Fruit fly (Drosophila melanogaster): ENCODE measurements around the gene CG44303.

DNA sequence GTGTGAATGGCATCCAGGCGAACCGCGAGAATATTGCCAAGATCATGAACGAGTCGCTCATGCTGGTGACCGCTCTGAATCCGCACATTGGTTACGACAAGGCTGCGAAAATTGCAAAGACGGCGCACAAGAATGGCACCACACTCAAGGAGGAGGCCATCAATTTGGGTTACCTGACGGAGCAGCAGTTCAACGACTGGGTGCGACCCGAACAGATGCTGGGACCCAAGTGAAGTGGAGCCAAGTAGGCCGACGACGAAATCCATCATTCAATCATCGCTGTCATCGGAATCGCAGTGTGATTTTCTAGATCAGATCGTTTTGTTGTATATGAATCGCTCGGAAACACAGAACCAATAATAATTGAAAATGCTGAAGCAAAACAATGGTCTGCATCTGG lies 5.8 kb downstream of the CG44303 start, which contains the start of gene Fum2:
- TF ChIP-seq woc (GFP tag; optimal IDR thresholded peaks at IDR 0.05): no peak
- no peak for TF ChIP-seq Myc (optimal IDR thresholded peaks at IDR 0.05)

Measured in whole organism, wandering third instar larva.